Fruit fly (Drosophila melanogaster) whole organism, embryonic: ENCODE results near the gene CG10211.
A peak's percentile ranks its signal among the peaks of the same experiment; 100 is the strongest.

Source experiments
- Asciz ChIP-seq: fragments of 200-800 bp; sonication (Bioruptor generic); optimal IDR thresholded peaks from 2 replicates; lab custom pipeline; 2017; ENCODE audit warnings: missing biosample characterization, mild to moderate bottlenecking, missing genetic modification characterization, missing genetic modification reagents
- Atf3 ChIP-seq: fragments of 200-800 bp; sonication (Bioruptor generic); optimal IDR thresholded peaks from 3 replicates; lab custom pipeline; 2016; ENCODE audit warnings: missing biosample characterization, missing genetic modification characterization
- Atf6 ChIP-seq: fragments of 200-800 bp; sonication (Bioruptor generic); IDR thresholded peaks from 2 replicates; pipeline ENCODE4 v1.3.6; 2022; ENCODE audit warnings: missing biosample characterization, missing genetic modification characterization
- Bteb2 ChIP-seq: fragments of 200-800 bp; sonication (Bioruptor generic); optimal IDR thresholded peaks from 2 replicates; lab custom pipeline; 2016; ENCODE audit warnings: missing biosample characterization, missing genetic modification characterization
- CG10366 ChIP-seq: fragments of 200-800 bp; sonication (Bioruptor generic); IDR thresholded peaks from 2 replicates; pipeline ENCODE4 v1.3.6; 2022; ENCODE audit warnings: missing biosample characterization, missing genetic modification characterization
- CG10565 ChIP-seq: fragments of 200-800 bp; sonication (Bioruptor generic); optimal IDR thresholded peaks from 3 replicates; lab custom pipeline; 2016; ENCODE audit warnings: missing biosample characterization, mild to moderate bottlenecking, missing genetic modification characterization
- CG11398 ChIP-seq: fragments of 200-800 bp; sonication (Bioruptor generic); optimal IDR thresholded peaks from 2 replicates; lab custom pipeline; 2016; ENCODE audit warnings: missing biosample characterization, missing genetic modification characterization
- CG11560 ChIP-seq: fragments of 200-800 bp; sonication (Bioruptor generic); IDR thresholded peaks from 3 replicates; pipeline ENCODE4 v1.3.6; 2022; ENCODE audit warnings: missing biosample characterization, missing genetic modification characterization
- CG12942 ChIP-seq: fragments of 200-800 bp; sonication (Bioruptor generic); optimal IDR thresholded peaks from 3 replicates; lab custom pipeline; 2016; ENCODE audit warnings: missing biosample characterization, missing genetic modification characterization
- CG13424 ChIP-seq: fragments of 200-800 bp; sonication (Bioruptor generic); optimal IDR thresholded peaks from 2 replicates; lab custom pipeline; 2019; ENCODE audit warnings: missing biosample characterization, mild to moderate bottlenecking, missing genetic modification characterization, moderate library complexity
- CG14965 ChIP-seq: fragments of 200-800 bp; sonication (Bioruptor generic); optimal IDR thresholded peaks from 2 replicates; lab custom pipeline; 2016; ENCODE audit warnings: missing biosample characterization, missing genetic modification characterization, borderline replicate concordance
- CG15601 ChIP-seq: fragments of 200-800 bp; sonication (Bioruptor generic); optimal IDR thresholded peaks from 3 replicates; lab custom pipeline; 2019; ENCODE audit warnings: missing biosample characterization, mild to moderate bottlenecking, missing genetic modification characterization, moderate library complexity
- CG1647 ChIP-seq: fragments of 200-800 bp; sonication (Bioruptor generic); optimal IDR thresholded peaks from 3 replicates; lab custom pipeline; 2016; ENCODE audit warnings: missing biosample characterization, missing genetic modification characterization
- CG18599 ChIP-seq: fragments of 200-800 bp; sonication (Bioruptor generic); optimal IDR thresholded peaks from 3 replicates; lab custom pipeline; 2017; ENCODE audit warnings: missing biosample characterization, missing genetic modification characterization, mild to moderate bottlenecking, moderate library complexity, missing genetic modification reagents
- CG31365 ChIP-seq: fragments of 200-800 bp; sonication (Bioruptor generic); optimal IDR thresholded peaks from 2 replicates; lab custom pipeline; 2018; ENCODE audit warnings: missing biosample characterization, mild to moderate bottlenecking, missing genetic modification characterization
- CG4820 ChIP-seq: fragments of 200-800 bp; sonication (Bioruptor generic); optimal IDR thresholded peaks from 3 replicates; lab custom pipeline; 2016; ENCODE audit warnings: missing biosample characterization, missing genetic modification characterization
- CG5180 ChIP-seq: fragments of 200-800 bp; sonication (Bioruptor generic); optimal IDR thresholded peaks from 3 replicates; lab custom pipeline; 2017; ENCODE audit warnings: missing biosample characterization, missing genetic modification characterization, mild to moderate bottlenecking, moderate library complexity, missing genetic modification reagents
- CG6175 ChIP-seq: fragments of 200-800 bp; sonication (Bioruptor generic); IDR thresholded peaks from 3 replicates; pipeline ENCODE4 v1.3.6; 2022; ENCODE audit warnings: missing biosample characterization, missing genetic modification characterization
- CG7271 ChIP-seq: fragments of 200-800 bp; sonication (Bioruptor generic); optimal IDR thresholded peaks from 2 replicates; lab custom pipeline; 2018; ENCODE audit warnings: missing biosample characterization, mild to moderate bottlenecking, missing genetic modification characterization, moderate library complexity
- Deaf1 ChIP-seq: fragments of 200-800 bp; optimal IDR thresholded peaks from 3 replicates; lab custom pipeline; 2019; ENCODE audit warnings: missing biosample characterization, mild to moderate bottlenecking, missing genetic modification characterization, moderate library complexity
- Dp ChIP-seq: fragments of 200-800 bp; sonication (Bioruptor generic); optimal IDR thresholded peaks from 2 replicates; lab custom pipeline; 2018; ENCODE audit warnings: missing biosample characterization, mild to moderate bottlenecking, missing genetic modification characterization, moderate library complexity
- Gug ChIP-seq: fragments of 200-800 bp; sonication (Bioruptor generic); IDR thresholded peaks from 4 replicates; pipeline ENCODE4 v1.3.6; 2022; ENCODE audit warnings: missing biosample characterization, missing genetic modification characterization
- H15 ChIP-seq: fragments of 200-800 bp; sonication (Bioruptor generic); IDR thresholded peaks from 3 replicates; pipeline ENCODE4 v1.3.6; 2022; ENCODE audit warnings: missing biosample characterization, missing genetic modification characterization
- HmgD ChIP-seq: fragments of 200-800 bp; sonication (Bioruptor generic); optimal IDR thresholded peaks from 3 replicates; lab custom pipeline; 2016; ENCODE audit warnings: missing biosample characterization, missing genetic modification characterization
- Lhr ChIP-seq: fragments of 200-800 bp; sonication (Bioruptor generic); optimal IDR thresholded peaks from 3 replicates; lab custom pipeline; 2017; ENCODE audit warnings: mild to moderate bottlenecking, missing biosample characterization, missing genetic modification reagents, missing genetic modification characterization
- Nf-YC ChIP-seq: fragments of 200-800 bp; optimal IDR thresholded peaks from 3 replicates; lab custom pipeline; 2019; ENCODE audit warnings: missing biosample characterization, mild to moderate bottlenecking, missing genetic modification characterization, moderate library complexity
- NfI ChIP-seq: fragments of 200-800 bp; sonication (Bioruptor generic); optimal IDR thresholded peaks from 3 replicates; lab custom pipeline; 2018; ENCODE audit warnings: missing biosample characterization, mild to moderate bottlenecking, missing genetic modification characterization, moderate library complexity
- Opbp ChIP-seq: fragments of 200-800 bp; sonication (Bioruptor generic); IDR thresholded peaks from 3 replicates; pipeline ENCODE4 v1.3.6; 2022; ENCODE audit warnings: missing biosample characterization, missing genetic modification characterization; ENCODE audit not compliant: partially characterized antibody
- Ravus ChIP-seq: fragments of 200-800 bp; sonication (Bioruptor generic); IDR thresholded peaks from 2 replicates; pipeline ENCODE4 v1.3.6; 2022; ENCODE audit warnings: missing biosample characterization, missing genetic modification characterization
- ac ChIP-seq: fragments of 200-800 bp; sonication (Bioruptor generic); optimal IDR thresholded peaks from 3 replicates; lab custom pipeline; 2017; ENCODE audit warnings: missing biosample characterization, mild to moderate bottlenecking, missing genetic modification characterization
- bcd ChIP-seq: fragments of 200-800 bp; sonication (Bioruptor generic); optimal IDR thresholded peaks from 2 replicates; lab custom pipeline; 2017; ENCODE audit warnings: missing biosample characterization, mild to moderate bottlenecking, missing genetic modification characterization
- btn ChIP-seq: fragments of 200-800 bp; sonication (Bioruptor generic); optimal IDR thresholded peaks from 2 replicates; lab custom pipeline; 2016; ENCODE audit warnings: missing biosample characterization, missing genetic modification characterization
- chif ChIP-seq, 2 experiments: fragments of 200-800 bp; sonication (Bioruptor generic); optimal IDR thresholded peaks; 3 replicates each; lab custom pipeline; 2016; ENCODE audit warnings: missing biosample characterization in 2 of 2, missing genetic modification characterization in 2 of 2
- crp ChIP-seq, 2 experiments: fragments of 200-800 bp; sonication (Bioruptor generic); optimal IDR thresholded peaks; 2 replicates in 1 of 2; 3 replicates in 1 of 2; lab custom pipeline; 2017; ENCODE audit warnings: missing biosample characterization in 2 of 2, missing genetic modification characterization in 2 of 2, mild to moderate bottlenecking in 1 of 2, moderate library complexity in 1 of 2
- dmrt11E ChIP-seq: fragments of 200-800 bp; sonication (Bioruptor generic); optimal IDR thresholded peaks from 3 replicates; lab custom pipeline; 2018; ENCODE audit warnings: missing biosample characterization, mild to moderate bottlenecking, missing genetic modification characterization, moderate library complexity
- en ChIP-seq: fragments of 200-800 bp; sonication (Bioruptor generic); optimal IDR thresholded peaks from 2 replicates; lab custom pipeline; 2016; ENCODE audit warnings: missing biosample characterization, missing genetic modification characterization
- fd64A ChIP-seq: fragments of 200-800 bp; sonication (Bioruptor generic); optimal IDR thresholded peaks from 3 replicates; lab custom pipeline; 2018; ENCODE audit warnings: missing biosample characterization, mild to moderate bottlenecking, missing genetic modification characterization
- gem ChIP-seq: fragments of 200-800 bp; sonication (Bioruptor generic); optimal IDR thresholded peaks from 2 replicates; lab custom pipeline; 2019; ENCODE audit warnings: missing biosample characterization, mild to moderate bottlenecking, missing genetic modification characterization, moderate library complexity
- gro ChIP-seq: fragments of 200-800 bp; sonication (Bioruptor generic); optimal IDR thresholded peaks from 2 replicates; lab custom pipeline; 2016; ENCODE audit warnings: missing biosample characterization, missing genetic modification characterization
- inv ChIP-seq: fragments of 200-800 bp; sonication (Bioruptor generic); IDR thresholded peaks from 2 replicates; pipeline ENCODE4 v1.3.6; 2022; ENCODE audit warnings: missing biosample characterization, missing genetic modification characterization; ENCODE audit not compliant: partially characterized antibody
- odd ChIP-seq: fragments of 200-800 bp; sonication (Bioruptor generic); optimal IDR thresholded peaks from 2 replicates; lab custom pipeline; 2017; ENCODE audit warnings: missing biosample characterization, mild to moderate bottlenecking, missing genetic modification characterization
- pan ChIP-seq, 4 experiments: fragments of >200 bp in 3 of 4; fragments of 200-800 bp in 1 of 4; sonication (Bioruptor generic) in 1 of 4; optimal IDR thresholded peaks in 3 of 4; IDR thresholded peaks in 1 of 4; 2 replicates each; pipeline versions ENCODE4 v1.3.6 to Lab custom; 2017 to 2022; ENCODE audit warnings: missing biosample characterization in 2 of 4, missing genetic modification characterization in 2 of 4, mixed read lengths in 1 of 4
- pros ChIP-seq: fragments of 200-800 bp; sonication (Bioruptor generic); optimal IDR thresholded peaks from 3 replicates; lab custom pipeline; 2019; ENCODE audit warnings: missing biosample characterization, mild to moderate bottlenecking, missing genetic modification characterization, moderate library complexity
- psq ChIP-seq: fragments of 200-800 bp; sonication (Bioruptor generic); optimal IDR thresholded peaks from 2 replicates; lab custom pipeline; 2017; ENCODE audit warnings: missing biosample characterization, missing genetic modification characterization
- pum ChIP-seq: fragments of 200-800 bp; sonication (Bioruptor generic); optimal IDR thresholded peaks from 2 replicates; lab custom pipeline; 2016; ENCODE audit warnings: missing biosample characterization, missing genetic modification characterization
- scrt ChIP-seq: fragments of 200-800 bp; sonication (Bioruptor generic); optimal IDR thresholded peaks from 2 replicates; lab custom pipeline; 2018; ENCODE audit warnings: missing biosample characterization, mild to moderate bottlenecking, missing genetic modification characterization, moderate library complexity
- trh ChIP-seq: fragments of 200-800 bp; sonication (Bioruptor generic); optimal IDR thresholded peaks from 2 replicates; lab custom pipeline; 2016; ENCODE audit warnings: missing biosample characterization, missing genetic modification characterization
- twi ChIP-seq: fragments of 200-800 bp; optimal IDR thresholded peaks from 2 replicates; lab custom pipeline; 2019; ENCODE audit warnings: missing biosample characterization, mild to moderate bottlenecking, missing genetic modification characterization, moderate library complexity
- usp ChIP-seq: fragments of >200 bp; optimal IDR thresholded peaks from 2 replicates; lab custom pipeline; 2017; ENCODE audit warnings: missing biosample characterization, missing genetic modification characterization
- vvl ChIP-seq: fragments of 200-800 bp; sonication (Bioruptor generic); IDR thresholded peaks from 2 replicates; pipeline ENCODE4 v1.3.6; 2022; ENCODE audit warnings: missing biosample characterization, missing genetic modification characterization

The CG10211 gene

dm6 chr2L:18567563-18567962 lies 50.3 kb downstream of the CG10211 start (continued):
- peak; percentile 63 for TF ChIP-seq Atf6 (GFP tag; lab: Robert Waterston, UW)
- no peak for TF ChIP-seq H15
- no peak for TF ChIP-seq Gug
- peak; percentile 11 for TF ChIP-seq CG12942 (GFP tag; lab: Kevin White, UChicago)
- peak; percentile 21 for TF ChIP-seq Asciz
- TF ChIP-seq CG7271 (tag; lab: Kevin White, UChicago), result no peak
- TF ChIP-seq odd (GFP tag; lab: Kevin White, UChicago), result peak; percentile 32
- TF ChIP-seq en (GFP tag; lab: Kevin White, UChicago), result no peak
- TF ChIP-seq Ravus, result no peak
- no peak for TF ChIP-seq btn (GFP tag; lab: Kevin White, UChicago)
- TF ChIP-seq Deaf1 (tag; lab: Kevin White, UChicago), result no peak
- peak; percentile 49 for TF ChIP-seq Bteb2 (GFP tag; lab: Kevin White, UChicago)
- TF ChIP-seq pum, result no peak
- peak; percentile 26 for TF ChIP-seq scrt (GFP tag; lab: Kevin White, UChicago)
- TF ChIP-seq gem (tag; lab: Kevin White, UChicago), result peak; percentile 28
- no peak for TF ChIP-seq psq (GFP tag; lab: Kevin White, UChicago)
- TF ChIP-seq pan (optimal IDR thresholded peaks at IDR 0.05; lab: Kevin White, UChicago), result no peak
- TF ChIP-seq pan (GFP tag; optimal IDR thresholded peaks at IDR 0.05 in 1 of 2, IDR thresholded peaks at IDR 0.05 in 1 of 2), result peak in 1 of 2 experiments; percentile 13
- TF ChIP-seq CG10366 (GFP tag; lab: Robert Waterston, UW), result no peak
- no peak for TF ChIP-seq Opbp (GFP tag; lab: Robert Waterston, UW)
- peak; percentile 64 for TF ChIP-seq CG11398 (GFP tag; lab: Kevin White, UChicago)
- no peak for TF ChIP-seq Dp
- TF ChIP-seq Lhr (GFP tag; lab: Kevin White, UChicago), result no peak
- no peak for TF ChIP-seq crp (GFP tag; optimal IDR thresholded peaks at IDR 0.05; lab: Kevin White, UChicago)
- TF ChIP-seq CG1647, result no peak
- no peak for TF ChIP-seq dmrt11E (tag; lab: Kevin White, UChicago)
- TF ChIP-seq NfI (GFP tag; lab: Kevin White, UChicago), result peak; percentile 28
- no peak for TF ChIP-seq CG4820 (GFP tag; lab: Kevin White, UChicago)
- no peak for TF ChIP-seq ac
- no peak for TF ChIP-seq CG6175 (GFP tag; lab: Robert Waterston, UW)
- peak; percentile 11 for TF ChIP-seq bcd (GFP tag; lab: Kevin White, UChicago)
- TF ChIP-seq trh, result peak; percentile 23
- peak; percentile 19 for TF ChIP-seq CG14965 (GFP tag; lab: Kevin White, UChicago)
- TF ChIP-seq fd64A (GFP tag; lab: Kevin White, UChicago), result no peak
- TF ChIP-seq gro (GFP tag; lab: Kevin White, UChicago), result peak; percentile 60
- TF ChIP-seq twi (tag; lab: Kevin White, UChicago), result no peak
- TF ChIP-seq chif (GFP tag; optimal IDR thresholded peaks at IDR 0.05; lab: Kevin White, UChicago), result peak in 1 of 2 experiments; percentile 30
- TF ChIP-seq Nf-YC, result no peak
- TF ChIP-seq CG31365 (tag; lab: Kevin White, UChicago), result no peak
- no peak for TF ChIP-seq vvl (GFP tag; lab: Robert Waterston, UW)
- TF ChIP-seq usp, result no peak
- TF ChIP-seq CG11560 (tag; lab: Robert Waterston, UW), result no peak
- no peak for TF ChIP-seq pros (GFP tag; lab: Kevin White, UChicago)
- no peak for TF ChIP-seq Atf3 (GFP tag; lab: Kevin White, UChicago)
- no peak for TF ChIP-seq CG10565 (GFP tag; lab: Kevin White, UChicago)
- no peak for TF ChIP-seq inv
- no peak for TF ChIP-seq CG5180 (GFP tag; lab: Kevin White, UChicago)
- TF ChIP-seq CG13424 (tag; lab: Kevin White, UChicago), result peak; percentile 22
- peak; percentile 79 for TF ChIP-seq CG18599 (GFP tag; lab: Kevin White, UChicago)
- no peak for TF ChIP-seq HmgD (GFP tag; lab: Kevin White, UChicago)
- TF ChIP-seq CG15601 (tag; lab: Kevin White, UChicago), result no peak
